Worm (Caenorhabditis elegans): ENCODE measurements around the gene F01F1.14.

DNA sequence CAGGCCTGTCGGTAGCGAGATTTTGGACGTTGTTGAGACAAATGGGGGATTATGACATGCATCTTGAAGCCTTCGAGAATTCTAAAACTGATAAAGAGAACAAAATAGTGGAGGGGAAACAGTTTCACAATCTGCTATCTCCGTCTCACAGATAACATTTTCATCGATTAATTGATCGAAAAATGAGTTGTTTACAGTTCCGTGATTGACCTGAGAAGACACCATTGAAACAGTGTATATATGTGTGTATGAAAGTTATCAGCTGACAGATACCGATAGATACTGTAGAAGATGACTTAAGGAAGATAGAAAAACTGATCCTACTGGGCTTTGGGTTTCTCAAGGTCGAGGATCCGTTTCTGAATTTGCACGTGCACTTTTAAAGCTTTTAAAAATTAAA is 43.6 kb downstream of the F01F1.14 start:
- TF ChIP-seq flt-1 (GFP tag; IDR thresholded peaks at IDR 0.05) (no peak), ztf-23 (GFP tag; IDR thresholded peaks at IDR 0.05) (no peak), cog-1 (tag; optimal IDR thresholded peaks at IDR 0.05) (no peak)

Measured in whole organism, midembryonic.